Worm (Caenorhabditis elegans) whole organism, L2 larva: Measurements from ENCODE around the gene sprr-3.

Source experiments
- alr-1 ChIP-seq: fragments of 150-350 bp; optimal IDR thresholded peaks from 2 replicates; lab custom pipeline; 2014; ENCODE audit warnings: missing biosample characterization, missing genetic modification characterization
- ceh-16 ChIP-seq: fragments of 150-350 bp; optimal IDR thresholded peaks from 2 replicates; lab custom pipeline; 2014; ENCODE audit warnings: missing biosample characterization, missing genetic modification characterization
- ceh-82 ChIP-seq: fragments of 150-350 bp; optimal IDR thresholded peaks from 2 replicates; lab custom pipeline; 2014; ENCODE audit warnings: missing biosample characterization, missing genetic modification characterization
- egl-27 ChIP-seq: sonication (generic microtip); optimal IDR thresholded peaks from 3 replicates; lab custom pipeline; 2017; ENCODE audit warnings: missing biosample characterization, missing genetic modification reagents, missing genetic modification characterization
- lin-11 ChIP-seq: fragments of 150-350 bp; sonication (generic microtip); optimal IDR thresholded peaks from 2 replicates; lab custom pipeline; 2014; ENCODE audit warnings: missing biosample characterization, missing genetic modification characterization, inconsistent platforms, mixed read lengths
- nhr-237 ChIP-seq: fragments of 150-350 bp; optimal IDR thresholded peaks from 2 replicates; lab custom pipeline; 2014; ENCODE audit warnings: missing biosample characterization, missing genetic modification characterization
- nhr-25 ChIP-seq: fragments of 150-350 bp; sonication (generic microtip); optimal IDR thresholded peaks from 3 replicates; lab custom pipeline; 2014; ENCODE audit warnings: missing biosample characterization, missing genetic modification characterization
- peb-1 ChIP-seq: fragments of 150-350 bp; optimal IDR thresholded peaks from 2 replicates; lab custom pipeline; 2014; ENCODE audit warnings: missing biosample characterization, missing genetic modification characterization

ce11 chrIV:2551418-2551817 is 9.3 kb downstream of the sprr-3 start, which contains the start of gene Y69A2AR.23:
- TF ChIP-seq ceh-16 (tag; lab: Kevin White, UChicago) (no peak), nhr-237 (tag; lab: Kevin White, UChicago) (no peak), peb-1 (tag; lab: Kevin White, UChicago) (no peak), egl-27 (no peak), nhr-25 (no peak), lin-11 (tag; lab: Kevin White, UChicago) (no peak), alr-1 (no peak), ceh-82 (no peak)
